Fruit fly (Drosophila melanogaster) whole organism, prepupa: ENCODE data around the gene RhoGAP15B.

ENCODE experiments used
- Blimp-1 ChIP-seq: fragments of 200-800 bp; sonication (Bioruptor generic); optimal IDR thresholded peaks from 3 replicates; lab custom pipeline; 2017; ENCODE audit warnings: missing biosample characterization, missing genetic modification characterization, mild to moderate bottlenecking, moderate library complexity, missing genetic modification reagents
- CG11294 ChIP-seq: fragments of 200-800 bp; sonication (Bioruptor generic); IDR thresholded peaks from 2 replicates; pipeline ENCODE4 v1.3.6; 2022; ENCODE audit warnings: missing biosample characterization, missing genetic modification characterization
- vri ChIP-seq: fragments of 200-800 bp; sonication (Bioruptor generic); optimal IDR thresholded peaks from 3 replicates; lab custom pipeline; 2016; ENCODE audit warnings: missing biosample characterization, mild to moderate bottlenecking, missing genetic modification characterization

- TF ChIP-seq vri (GFP tag; lab: Kevin White, UChicago) (no peak), CG11294 (GFP tag; lab: Robert Waterston, UW) (no peak), Blimp-1 (no peak)
These were observed 20.5 kb upstream of the RhoGAP15B start for dm6 chrX:16922626-16923025.
